Worm (Caenorhabditis elegans): Measurements from ENCODE around the gene hrg-1.

DNA sequence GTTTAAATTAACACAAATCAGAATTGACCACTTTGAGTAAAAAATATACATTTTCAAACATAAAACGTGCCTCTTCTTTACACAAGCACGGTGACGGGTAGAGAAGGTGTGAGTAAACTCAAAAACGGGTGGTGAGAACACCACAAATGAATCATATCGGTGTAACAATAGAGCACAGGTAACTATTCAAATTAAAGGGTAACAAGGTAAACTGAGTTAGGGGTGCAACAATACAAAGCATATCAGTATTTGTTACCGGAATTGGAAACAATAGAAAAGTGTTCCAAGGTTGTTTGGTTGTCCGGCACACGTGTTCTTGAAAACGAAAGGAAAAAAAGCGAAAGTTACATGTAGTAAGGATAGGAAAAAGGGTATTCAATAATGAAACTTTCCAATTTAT is 33.7 kb downstream of the hrg-1 start:
- TF ChIP-seq pha-4 (tag; optimal IDR thresholded peaks at IDR 0.05) = no peak
- TF ChIP-seq unc-42 (tag; optimal IDR thresholded peaks at IDR 0.05) = no peak
- TF ChIP-seq pqm-1 (tag; optimal IDR thresholded peaks at IDR 0.05) = no peak
- TF ChIP-seq ahr-1 (tag; optimal IDR thresholded peaks at IDR 0.05) = no peak
- TF ChIP-seq elt-4 (tag; optimal IDR thresholded peaks at IDR 0.05) = no peak

Measured in whole organism, late embryonic.